Fruit fly (Drosophila melanogaster) whole organism, embryonic: ENCODE results near the gene CG18171.
A peak's percentile ranks its signal among the peaks of the same experiment; 100 is the strongest.

Experiments used
- Bgb ChIP-seq: fragments of 200-800 bp; sonication (Bioruptor generic); IDR thresholded peaks from 2 replicates; pipeline ENCODE4 v1.3.6; 2022; ENCODE audit warnings: missing biosample characterization, missing genetic modification characterization; ENCODE audit not compliant: partially characterized antibody
- C15 ChIP-seq: fragments of 200-800 bp; sonication (Bioruptor generic); IDR thresholded peaks from 3 replicates; pipeline ENCODE4 v1.3.6; 2022; ENCODE audit warnings: missing biosample characterization, missing genetic modification characterization
- CG10274 ChIP-seq: fragments of 200-800 bp; sonication (Bioruptor generic); optimal IDR thresholded peaks from 3 replicates; lab custom pipeline; 2017; ENCODE audit warnings: missing biosample characterization, mild to moderate bottlenecking, missing genetic modification characterization
- CG11560 ChIP-seq: fragments of 200-800 bp; sonication (Bioruptor generic); IDR thresholded peaks from 3 replicates; pipeline ENCODE4 v1.3.6; 2022; ENCODE audit warnings: missing biosample characterization, missing genetic modification characterization
- CG14667 ChIP-seq: fragments of 200-800 bp; sonication (Bioruptor generic); IDR thresholded peaks from 2 replicates; pipeline ENCODE4 v1.3.6; 2022; ENCODE audit warnings: missing biosample characterization, missing genetic modification characterization
- CG15479 ChIP-seq: fragments of 200-800 bp; sonication (Bioruptor generic); optimal IDR thresholded peaks from 3 replicates; lab custom pipeline; 2019; ENCODE audit warnings: missing biosample characterization, mild to moderate bottlenecking, missing genetic modification characterization, moderate library complexity
- CG18262 ChIP-seq: fragments of 200-800 bp; optimal IDR thresholded peaks from 3 replicates; lab custom pipeline; 2019; ENCODE audit warnings: missing biosample characterization, mild to moderate bottlenecking, missing genetic modification characterization, moderate library complexity
- CG18764 ChIP-seq: fragments of 200-800 bp; sonication (Bioruptor generic); optimal IDR thresholded peaks from 3 replicates; lab custom pipeline; 2016; ENCODE audit warnings: missing biosample characterization, missing genetic modification characterization
- CG2120 ChIP-seq: fragments of 200-800 bp; sonication (Bioruptor generic); optimal IDR thresholded peaks from 3 replicates; lab custom pipeline; 2016; ENCODE audit warnings: missing biosample characterization, missing genetic modification characterization
- CG2199 ChIP-seq: fragments of 200-800 bp; sonication (Bioruptor generic); IDR thresholded peaks from 3 replicates; pipeline ENCODE4 v1.3.6; 2022; ENCODE audit warnings: missing biosample characterization, missing genetic modification characterization
- CG2202 ChIP-seq: fragments of 200-800 bp; sonication (Bioruptor generic); optimal IDR thresholded peaks from 2 replicates; lab custom pipeline; 2018; ENCODE audit warnings: missing biosample characterization, mild to moderate bottlenecking, missing genetic modification characterization
- CG2712 ChIP-seq: fragments of 200-800 bp; optimal IDR thresholded peaks from 3 replicates; lab custom pipeline; 2019; ENCODE audit warnings: missing biosample characterization, mild to moderate bottlenecking, missing genetic modification characterization, moderate library complexity
- CG3838 ChIP-seq: fragments of 200-800 bp; sonication (Bioruptor generic); optimal IDR thresholded peaks from 3 replicates; lab custom pipeline; 2016; ENCODE audit warnings: missing biosample characterization, missing genetic modification characterization
- CG4282 ChIP-seq: fragments of 200-800 bp; sonication (Bioruptor generic); optimal IDR thresholded peaks from 2 replicates; lab custom pipeline; 2016; ENCODE audit warnings: missing biosample characterization, missing genetic modification characterization
- CG4730 ChIP-seq: fragments of 200-800 bp; sonication (Bioruptor generic); IDR thresholded peaks from 2 replicates; pipeline ENCODE4 v1.3.6; 2022; ENCODE audit warnings: missing biosample characterization, missing genetic modification characterization
- CG6254 ChIP-seq: fragments of 200-800 bp; sonication (Bioruptor generic); optimal IDR thresholded peaks from 3 replicates; lab custom pipeline; 2017; ENCODE audit warnings: mild to moderate bottlenecking, missing biosample characterization, missing genetic modification reagents, missing genetic modification characterization
- CG7357 ChIP-seq: fragments of 200-800 bp; sonication (Bioruptor generic); IDR thresholded peaks from 3 replicates; pipeline ENCODE4 v1.3.6; 2022; ENCODE audit warnings: missing biosample characterization, missing genetic modification characterization
- CG7786 ChIP-seq: fragments of 200-800 bp; sonication (Bioruptor generic); optimal IDR thresholded peaks from 2 replicates; lab custom pipeline; 2016; ENCODE audit warnings: missing biosample characterization, missing genetic modification characterization
- CG8089 ChIP-seq: fragments of 200-800 bp; sonication (Bioruptor generic); optimal IDR thresholded peaks from 3 replicates; lab custom pipeline; 2016; ENCODE audit warnings: missing biosample characterization, missing genetic modification characterization
- CoRest ChIP-seq: fragments of 200-800 bp; sonication (Bioruptor generic); optimal IDR thresholded peaks from 3 replicates; lab custom pipeline; 2018; ENCODE audit warnings: missing biosample characterization, mild to moderate bottlenecking, missing genetic modification characterization, moderate library complexity
- HLH4C ChIP-seq: fragments of 200-800 bp; sonication (Bioruptor generic); IDR thresholded peaks from 3 replicates; pipeline ENCODE4 v1.3.6; 2022; ENCODE audit warnings: missing biosample characterization, missing genetic modification characterization; ENCODE audit not compliant: partially characterized antibody
- MTF-1 ChIP-seq: fragments of 200-800 bp; sonication (Bioruptor generic); optimal IDR thresholded peaks from 2 replicates; lab custom pipeline; 2018; ENCODE audit warnings: missing biosample characterization, mild to moderate bottlenecking, missing genetic modification characterization, borderline replicate concordance
- Nf-YB ChIP-seq: fragments of 200-800 bp; sonication (Bioruptor generic); optimal IDR thresholded peaks from 3 replicates; lab custom pipeline; 2019; ENCODE audit warnings: missing biosample characterization, mild to moderate bottlenecking, missing genetic modification characterization, moderate library complexity
- Pdp1 ChIP-seq, 2 experiments: fragments of 200-800 bp; sonication (Bioruptor generic); optimal IDR thresholded peaks; 3 replicates each; lab custom pipeline; 2016; ENCODE audit warnings: missing biosample characterization in 2 of 2, missing genetic modification characterization in 2 of 2, mild to moderate bottlenecking in 1 of 2, moderate library complexity in 1 of 2
- Ptx1 ChIP-seq: fragments of 200-800 bp; sonication (Bioruptor generic); IDR thresholded peaks from 2 replicates; pipeline ENCODE4 v1.3.6; 2022; ENCODE audit warnings: missing biosample characterization, missing genetic modification characterization
- Spps ChIP-seq: fragments of 200-800 bp; sonication (Bioruptor generic); optimal IDR thresholded peaks from 2 replicates; lab custom pipeline; 2018; ENCODE audit warnings: missing biosample characterization, mild to moderate bottlenecking, missing genetic modification characterization
- TFAM ChIP-seq: fragments of 200-800 bp; sonication (Bioruptor generic); optimal IDR thresholded peaks from 2 replicates; lab custom pipeline; 2017; ENCODE audit warnings: missing biosample characterization, missing genetic modification characterization, inconsistent platforms
- abd-A ChIP-seq: fragments of 200-800 bp; sonication (Bioruptor generic); optimal IDR thresholded peaks from 3 replicates; lab custom pipeline; 2019; ENCODE audit warnings: missing biosample characterization, mild to moderate bottlenecking, missing genetic modification characterization, moderate library complexity
- caup ChIP-seq: fragments of 200-800 bp; sonication (Bioruptor generic); optimal IDR thresholded peaks from 3 replicates; lab custom pipeline; 2017; ENCODE audit warnings: missing biosample characterization, mild to moderate bottlenecking, missing genetic modification characterization, moderate library complexity; ENCODE audit not compliant: severe bottlenecking
- cwo ChIP-seq: fragments of 200-800 bp; sonication (Bioruptor generic); optimal IDR thresholded peaks from 3 replicates; lab custom pipeline; 2017; ENCODE audit warnings: missing biosample characterization, missing genetic modification characterization, mild to moderate bottlenecking, moderate library complexity, missing genetic modification reagents
- fd64A ChIP-seq: fragments of 200-800 bp; sonication (Bioruptor generic); optimal IDR thresholded peaks from 3 replicates; lab custom pipeline; 2018; ENCODE audit warnings: missing biosample characterization, mild to moderate bottlenecking, missing genetic modification characterization
- grn ChIP-seq: fragments of 200-800 bp; sonication (Bioruptor generic); optimal IDR thresholded peaks from 3 replicates; lab custom pipeline; 2017; ENCODE audit warnings: missing biosample characterization, missing genetic modification characterization
- mam ChIP-seq: fragments of 200-800 bp; sonication (Bioruptor generic); optimal IDR thresholded peaks from 3 replicates; lab custom pipeline; 2016; ENCODE audit warnings: missing biosample characterization, missing genetic modification characterization
- nau ChIP-seq: fragments of 200-800 bp; sonication (Bioruptor generic); optimal IDR thresholded peaks from 3 replicates; lab custom pipeline; 2017; ENCODE audit warnings: missing biosample characterization, mild to moderate bottlenecking, missing genetic modification characterization, missing genetic modification reagents
- seq ChIP-seq: fragments of 200-800 bp; sonication (Bioruptor generic); IDR thresholded peaks from 2 replicates; pipeline ENCODE4 v1.3.6; 2022; ENCODE audit warnings: missing biosample characterization, missing genetic modification characterization
- sim ChIP-seq: fragments of 200-800 bp; sonication (Bioruptor generic); IDR thresholded peaks from 2 replicates; pipeline ENCODE4 v1.3.6; 2022; ENCODE audit warnings: missing biosample characterization, missing genetic modification characterization
- sr ChIP-seq: fragments of 200-800 bp; sonication (Bioruptor generic); IDR thresholded peaks from 3 replicates; pipeline ENCODE4 v1.3.6; 2022; ENCODE audit warnings: missing biosample characterization, missing genetic modification characterization
- sug ChIP-seq: fragments of 200-800 bp; optimal IDR thresholded peaks from 2 replicates; lab custom pipeline; 2019; ENCODE audit warnings: missing biosample characterization, mild to moderate bottlenecking, missing genetic modification characterization, moderate library complexity
- tio ChIP-seq: fragments of 200-800 bp; sonication (Bioruptor generic); optimal IDR thresholded peaks from 2 replicates; lab custom pipeline; 2017; ENCODE audit warnings: missing biosample characterization, missing genetic modification characterization, inconsistent platforms
- zen2 ChIP-seq: fragments of 200-800 bp; sonication (Bioruptor generic); IDR thresholded peaks from 3 replicates; pipeline ENCODE4 v1.3.6; 2022; ENCODE audit warnings: missing biosample characterization, missing genetic modification characterization; ENCODE audit not compliant: partially characterized antibody

The CG18171 gene

DNA sequence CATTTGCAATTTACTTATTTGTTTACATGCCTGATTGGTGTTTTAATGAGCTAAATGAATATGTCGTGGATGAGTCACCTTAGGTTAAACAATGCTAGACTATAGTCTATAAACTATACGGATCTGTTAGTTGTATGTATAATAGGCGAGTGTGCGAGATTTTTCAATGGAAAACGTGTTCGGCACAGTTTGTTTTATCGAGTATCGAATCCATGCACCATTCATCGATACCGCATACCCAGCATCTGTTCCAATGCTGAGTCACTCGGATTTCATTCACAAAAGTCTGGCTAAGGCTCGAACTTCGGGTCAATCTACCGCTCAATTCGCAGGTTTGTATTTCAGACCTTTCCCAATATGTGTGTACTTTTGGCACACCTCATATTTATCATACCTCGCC, 4.5 kb upstream of the CG18171 start:
- TF ChIP-seq Ptx1 (no peak), CG11560 (tag; lab: Robert Waterston, UW) (no peak), CG15479 (GFP tag; lab: Kevin White, UChicago) (peak; percentile 56), CG2199 (GFP tag; lab: Robert Waterston, UW) (0 out of 3 replicates have a peak, but pooled peaks have one; percentile 56)

DNA sequence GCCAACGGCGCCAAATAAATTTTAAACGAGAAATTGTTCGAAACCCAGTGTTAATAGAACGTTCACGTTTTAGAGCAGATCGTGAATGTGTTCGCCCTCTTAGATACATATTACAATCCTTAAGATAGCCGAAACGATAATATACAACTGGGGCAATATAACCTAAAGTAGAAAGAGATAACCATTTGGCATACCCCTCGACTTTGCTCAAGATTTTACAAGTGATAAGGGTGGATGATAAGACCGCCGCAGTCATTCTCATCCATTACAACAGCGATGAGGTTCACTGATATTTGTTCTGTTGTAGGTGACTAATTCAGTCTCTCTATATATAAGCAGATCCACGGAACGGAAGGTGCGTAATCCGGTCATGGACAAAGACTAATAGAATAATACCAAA, 3.8 kb upstream of the CG18171 start:
- TF ChIP-seq sr (GFP tag; lab: Robert Waterston, UW) (no peak), Nf-YB (no peak), CG2120 (GFP tag; lab: Kevin White, UChicago) (no peak), CG15479 (GFP tag; lab: Kevin White, UChicago) (peak; percentile 57), fd64A (no peak), Bgb (GFP tag; lab: Robert Waterston, UW) (no peak), Pdp1 (GFP tag; optimal IDR thresholded peaks at IDR 0.05; lab: Kevin White, UChicago) (peak in 1 of 2 experiments; percentile 2), sug (tag; lab: Kevin White, UChicago) (no peak), grn (GFP tag; lab: Kevin White, UChicago) (peak; percentile 20), caup (GFP tag; lab: Kevin White, UChicago) (no peak), CG2712 (tag; lab: Kevin White, UChicago) (no peak), cwo (peak; percentile 16)

DNA sequence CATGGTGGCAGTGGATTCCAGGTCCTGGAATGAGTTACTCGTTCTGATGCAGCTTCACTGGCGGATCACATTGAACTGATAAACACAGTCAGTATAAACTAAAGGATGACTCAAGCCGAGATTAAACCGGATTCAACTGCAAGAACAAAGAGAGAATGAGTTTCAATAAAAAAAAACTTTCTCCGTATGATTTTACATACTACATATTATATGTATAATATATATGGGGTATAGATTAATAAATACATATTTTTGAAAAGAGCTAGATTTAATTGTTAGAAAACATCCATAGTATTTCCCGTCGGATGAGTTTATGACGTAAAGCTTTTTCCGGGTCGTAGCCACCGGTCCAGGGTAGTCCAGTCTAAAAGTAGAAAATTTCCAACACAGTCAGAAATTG, 1.1 kb upstream of the CG18171 start, which contains the start of gene CG12035:
Gene CG12035, plus strand, starts transcription at position 301 of the 400 bp plus-strand sequence.
- TF ChIP-seq CG10274 (GFP tag; lab: Kevin White, UChicago) (no peak), CG14667 (no peak), CG18764 (GFP tag; lab: Kevin White, UChicago) (no peak), CG18262 (tag; lab: Kevin White, UChicago) (no peak), CG2202 (tag; lab: Kevin White, UChicago) (no peak), nau (no peak), mam (GFP tag; lab: Kevin White, UChicago) (no peak), seq (no peak), CG7786 (GFP tag; lab: Kevin White, UChicago) (no peak), caup (GFP tag; lab: Kevin White, UChicago) (no peak), CG3838 (GFP tag; lab: Kevin White, UChicago) (no peak), MTF-1 (GFP tag; lab: Kevin White, UChicago) (no peak), C15 (GFP tag; lab: Robert Waterston, UW) (no peak), TFAM (GFP tag; lab: Kevin White, UChicago) (no peak), tio (GFP tag; lab: Kevin White, UChicago) (no peak), CG8089 (GFP tag; lab: Kevin White, UChicago) (no peak), CoRest (tag; lab: Kevin White, UChicago) (no peak), CG4730 (GFP tag; lab: Robert Waterston, UW) (no peak)
- TF ChIP-seq, all 482 proteins: peak for 0

DNA sequence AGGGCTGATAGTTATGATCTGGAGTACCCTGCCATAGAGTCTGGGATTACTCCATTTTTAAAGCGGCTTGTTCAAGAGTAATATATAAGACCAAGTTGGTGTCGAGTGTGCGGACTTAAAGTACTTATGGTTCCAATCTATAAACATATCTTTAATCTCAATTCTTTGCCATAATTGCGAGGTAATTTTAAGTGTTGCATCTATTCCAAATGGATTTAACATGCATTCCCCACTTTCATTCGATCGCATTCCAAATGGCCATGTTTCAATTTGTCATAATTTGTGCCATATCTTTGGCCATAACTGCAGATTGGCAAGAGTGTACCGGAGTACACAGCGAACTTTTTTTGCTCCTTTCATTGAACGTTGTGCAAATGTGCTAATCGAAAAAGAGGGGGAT, 11.7 kb downstream of the CG18171 start:
- TF ChIP-seq CG4282 (GFP tag; lab: Kevin White, UChicago) (no peak), CG6254 (GFP tag; lab: Kevin White, UChicago) (no peak), HLH4C (GFP tag; lab: Robert Waterston, UW) (no peak), CoRest (tag; lab: Kevin White, UChicago) (no peak), grn (GFP tag; lab: Kevin White, UChicago) (no peak), zen2 (GFP tag; lab: Robert Waterston, UW) (no peak), CG7357 (GFP tag; lab: Robert Waterston, UW) (no peak), abd-A (tag; lab: Kevin White, UChicago) (no peak), Spps (tag; lab: Kevin White, UChicago) (no peak), sim (no peak)
